Fruit fly (Drosophila melanogaster): ENCODE data around the gene CG42359.

Gene CG42359

DNA sequence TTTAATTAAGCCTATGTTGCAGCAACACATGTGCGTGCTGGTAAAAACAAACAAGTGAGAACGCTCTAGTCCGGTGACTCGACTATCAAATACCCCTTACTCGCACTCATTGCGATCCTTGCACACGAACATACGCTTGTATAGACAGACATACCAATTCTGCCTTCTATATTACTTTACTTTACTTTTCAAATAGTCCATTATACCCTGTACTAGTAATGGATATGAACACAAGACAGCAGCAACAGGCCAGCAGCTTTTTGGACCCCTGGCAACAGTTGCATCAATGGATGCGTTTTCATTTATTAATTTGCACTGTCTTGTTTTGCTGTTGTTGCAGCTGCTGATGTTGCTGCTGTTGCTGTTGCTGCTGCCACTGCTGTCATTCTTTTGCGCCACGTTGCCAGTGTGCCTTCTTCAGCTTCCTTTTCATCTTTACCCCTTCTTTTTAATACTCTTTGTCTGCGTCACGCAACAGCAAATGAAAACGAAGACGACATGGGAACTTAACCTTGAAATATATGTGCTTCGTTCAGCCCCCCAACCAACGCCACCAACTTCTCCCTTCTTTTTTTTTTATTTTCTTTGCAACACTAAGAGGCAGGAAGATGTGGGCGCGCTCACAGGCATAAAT lies 43.5 kb downstream of the CG42359 start (continued):
- TF ChIP-seq Xbp1 (GFP tag; optimal IDR thresholded peaks at IDR 0.05) (peak; percentile 15), CG11085 (GFP tag; IDR thresholded peaks at IDR 0.05) (no peak), gt (GFP tag; IDR thresholded peaks at IDR 0.05) (0 out of 2 replicates have a peak, but pooled peaks have one; percentile 46), Sry-δ (GFP tag; optimal IDR thresholded peaks at IDR 0.05) (no peak), Awh (GFP tag; IDR thresholded peaks at IDR 0.05) (no peak), Rfx (GFP tag; IDR thresholded peaks at IDR 0.05) (0 out of 2 replicates have a peak, but pooled peaks have one; percentile 22), sim (GFP tag; IDR thresholded peaks at IDR 0.05) (no peak; the same call in 1 of the 2 replicates), CG13123 (GFP tag; optimal IDR thresholded peaks at IDR 0.05) (no peak), stwl (tag; optimal IDR thresholded peaks at IDR 0.05) (no peak), schlank (tag; optimal IDR thresholded peaks at IDR 0.05) (no peak), Dfd (GFP tag; optimal IDR thresholded peaks at IDR 0.05) (no peak), CG1792 (GFP tag; optimal IDR thresholded peaks at IDR 0.05) (no peak), CG8944 (GFP tag; optimal IDR thresholded peaks at IDR 0.05) (no peak), CG9215 (GFP tag; IDR thresholded peaks at IDR 0.05) (no peak), CG9817 (tag; optimal IDR thresholded peaks at IDR 0.05) (no peak), MTF-1 (GFP tag; optimal IDR thresholded peaks at IDR 0.05; ENCODE audit: borderline replicate concordance) (no peak), CG7372 (GFP tag; IDR thresholded peaks at IDR 0.05) (no peak), nmo (GFP tag; optimal IDR thresholded peaks at IDR 0.05) (peak; percentile 35), pzg (GFP tag; optimal IDR thresholded peaks at IDR 0.05) (no peak), gcm (GFP tag; optimal IDR thresholded peaks at IDR 0.05) (no peak), chinmo (GFP tag; IDR thresholded peaks at IDR 0.05; ENCODE audit: partially characterized antibody) (no peak), Usf (GFP tag; optimal IDR thresholded peaks at IDR 0.05) (no peak), tin (GFP tag; optimal IDR thresholded peaks at IDR 0.05) (peak; percentile 11), CG18599 (GFP tag; optimal IDR thresholded peaks at IDR 0.05) (no peak), CG2202 (tag; optimal IDR thresholded peaks at IDR 0.05) (no peak), CG6254 (GFP tag; optimal IDR thresholded peaks at IDR 0.05) (no peak), CG14860 (GFP tag; IDR thresholded peaks at IDR 0.05; ENCODE audit: partially characterized antibody) (no peak), seq (GFP tag; IDR thresholded peaks at IDR 0.05) (no peak), gsb-n (tag; optimal IDR thresholded peaks at IDR 0.05) (no peak), Blimp-1 (GFP tag; optimal IDR thresholded peaks at IDR 0.05) (peak; percentile 47), CG2889 (GFP tag; IDR thresholded peaks at IDR 0.05) (0 out of 3 replicates have a peak, but pooled peaks have one; percentile 33), tna (GFP tag; IDR thresholded peaks at IDR 0.05; ENCODE audit: partially characterized antibody) (no peak), insv (GFP tag; optimal IDR thresholded peaks at IDR 0.05) (no peak), Myb (GFP tag; optimal IDR thresholded peaks at IDR 0.05) (no peak), CG8478 (optimal IDR thresholded peaks at IDR 0.05) (no peak), Hsf (GFP tag; optimal IDR thresholded peaks at IDR 0.05) (no peak), amos (GFP tag; IDR thresholded peaks at IDR 0.05; ENCODE audit: partially characterized antibody) (no peak), CG2678 (tag; optimal IDR thresholded peaks at IDR 0.05) (no peak), CG17385 (GFP tag; optimal IDR thresholded peaks at IDR 0.05) (no peak), Mrtf (GFP tag; IDR thresholded peaks at IDR 0.05) (0 out of 3 replicates have a peak, but pooled peaks have one; percentile 30), CG12391 (tag; optimal IDR thresholded peaks at IDR 0.05) (peak; percentile 31), CG5245 (GFP tag; optimal IDR thresholded peaks at IDR 0.05) (peak; percentile 6), D19B (GFP tag; optimal IDR thresholded peaks at IDR 0.05) (peak; percentile 26), CG14050 (GFP tag; IDR thresholded peaks at IDR 0.05) (no peak), CG2712 (tag; optimal IDR thresholded peaks at IDR 0.05) (no peak), CG7987 (GFP tag; optimal IDR thresholded peaks at IDR 0.05) (no peak), CG6813 (GFP tag; optimal IDR thresholded peaks at IDR 0.05) (no peak), Meics (GFP tag; optimal IDR thresholded peaks at IDR 0.05) (no peak), run (tag; optimal IDR thresholded peaks at IDR 0.05) (no peak), exex (tag; optimal IDR thresholded peaks at IDR 0.05) (no peak)
